Worm (Caenorhabditis elegans) whole organism, midembryonic: ENCODE data around the gene bath-36.

Source experiments
- cog-1 ChIP-seq: sonication (generic microtip); optimal IDR thresholded peaks from 2 replicates; lab custom pipeline; 2016; ENCODE audit warnings: missing genetic modification characterization, missing compliant biosample characterization
- flt-1 ChIP-seq: fragments of 200-800 bp; sonication (Bioruptor generic); IDR thresholded peaks from 2 replicates; pipeline ENCODE4 v1.3.6; 2022; ENCODE audit warnings: missing genetic modification characterization, missing compliant biosample characterization
- klf-2 ChIP-seq: fragments of 200-800 bp; sonication (Bioruptor generic); conservative IDR thresholded peaks from 2 replicates; pipeline ENCODE4 v1.3.6; 2022; ENCODE audit warnings: missing genetic modification reagents, missing genetic modification characterization, missing compliant biosample characterization
- med-1 ChIP-seq: sonication (generic microtip); optimal IDR thresholded peaks from 2 replicates; lab custom pipeline; 2017; ENCODE audit warnings: missing genetic modification characterization, mild to moderate bottlenecking, missing compliant biosample characterization, antibody characterized with exemption, missing genetic modification reagents; ENCODE audit not compliant: insufficient read depth
- ref-1 ChIP-seq: fragments of 200-800 bp; sonication (Bioruptor generic); conservative IDR thresholded peaks from 2 replicates; pipeline ENCODE4 v1.3.6; 2022; ENCODE audit warnings: missing genetic modification reagents, missing genetic modification characterization, missing compliant biosample characterization
- tab-1 ChIP-seq: fragments of 200-800 bp; sonication (Bioruptor generic); IDR thresholded peaks from 2 replicates; pipeline ENCODE4 v1.3.6; 2022; ENCODE audit warnings: missing genetic modification characterization, missing compliant biosample characterization
- ztf-23 ChIP-seq: fragments of 200-800 bp; sonication (Bioruptor generic); IDR thresholded peaks from 2 replicates; pipeline ENCODE4 v1.3.6; 2022; ENCODE audit warnings: missing genetic modification reagents, missing genetic modification characterization, missing compliant biosample characterization
- ztf-29 ChIP-seq: fragments of 200-800 bp; sonication (Bioruptor generic); IDR thresholded peaks from 2 replicates; pipeline ENCODE4 v1.3.6; 2022; ENCODE audit warnings: missing genetic modification reagents, missing genetic modification characterization, missing compliant biosample characterization

DNA sequence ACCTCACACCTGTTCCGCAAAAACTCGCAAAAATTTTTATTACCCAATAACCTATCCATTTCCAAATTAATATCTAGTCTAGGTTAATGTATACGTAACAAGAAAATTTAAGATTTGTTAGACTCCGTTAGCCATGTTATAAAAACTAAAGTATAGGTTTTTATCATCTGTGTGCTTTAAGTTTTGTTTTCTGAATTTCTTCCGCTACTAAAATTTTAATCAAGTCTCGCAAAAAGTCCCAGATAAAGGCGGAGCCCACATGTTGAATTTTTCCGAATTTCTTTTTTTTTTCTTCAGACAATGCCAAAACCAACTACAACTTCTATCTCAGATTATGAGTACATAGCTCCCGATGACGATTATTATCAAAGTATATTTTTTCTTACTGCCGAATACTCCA lies 44.5 kb downstream of the bath-36 start, which contains the start of gene srw-13:
- TF ChIP-seq ztf-23 (GFP tag; lab: Robert Waterston, UW) (no peak), flt-1 (GFP tag; lab: Robert Waterston, UW) (no peak), ztf-29 (GFP tag; lab: Robert Waterston, UW) (no peak), tab-1 (GFP tag; lab: Robert Waterston, UW) (no peak), ref-1 (no peak), cog-1 (tag; lab: Kevin White, UChicago) (no peak), med-1 (GFP tag; lab: Kevin White, UChicago) (no peak), klf-2 (GFP tag; lab: Robert Waterston, UW) (no peak)
